Fruit fly (Drosophila melanogaster): ENCODE data around the gene tx.

DNA sequence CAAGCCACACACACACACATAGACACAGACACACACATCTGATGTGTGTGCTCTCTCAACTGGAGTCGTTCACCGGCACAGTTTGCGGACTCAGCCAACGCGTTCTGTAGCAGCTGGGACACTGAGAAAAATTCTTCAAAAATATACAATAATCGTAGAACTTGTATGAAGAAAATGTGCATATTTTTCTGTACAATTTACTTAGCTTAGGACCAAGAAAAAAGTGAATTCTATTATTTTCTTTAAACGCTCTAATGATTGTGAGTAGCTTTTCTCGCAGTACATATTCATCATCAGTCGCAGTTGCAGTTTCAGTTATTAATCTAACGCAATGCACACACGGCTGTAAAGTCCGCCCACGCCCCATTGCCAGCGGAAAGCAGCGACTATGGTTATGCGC lies 55.8 kb downstream of the tx start:
- TF ChIP-seq CTCF (optimal IDR thresholded peaks at IDR 0.05) (no peak), CG8478 (optimal IDR thresholded peaks at IDR 0.05) (no peak)
